Fruit fly (Drosophila melanogaster) Kc167 (cell line): ENCODE data around the gene CG10853.

Experiments used
- Myc ChIP-seq: fragments of >200 bp; optimal IDR thresholded peaks from 2 replicates; lab custom pipeline; 2017; ENCODE audit warnings: missing external identifiers
- insv ChIP-seq: fragments of >200 bp; optimal IDR thresholded peaks from 3 replicates; lab custom pipeline; 2018; ENCODE audit warnings: missing external identifiers
- psq ChIP-seq: fragments of >200 bp; optimal IDR thresholded peaks from 2 replicates; lab custom pipeline; 2017; ENCODE audit warnings: missing external identifiers

dm6 chr3L:3903301-3903700, 44.4 kb upstream of the CG10853 start, which contains the start of gene Sc2:
- no peak for TF ChIP-seq Myc (lab: Kevin White, UChicago)
- TF ChIP-seq insv (lab: Kevin White, UChicago): no peak
- TF ChIP-seq psq (lab: Kevin White, UChicago): no peak
